Fruit fly (Drosophila melanogaster) whole organism, embryonic: ENCODE measurements around the gene nenya.

Experiments
- C15 ChIP-seq: fragments of 200-800 bp; sonication (Bioruptor generic); IDR thresholded peaks from 3 replicates; pipeline ENCODE4 v1.3.6; 2022; ENCODE audit warnings: missing biosample characterization, missing genetic modification characterization
- CG10462 ChIP-seq: fragments of 200-800 bp; sonication (Bioruptor generic); optimal IDR thresholded peaks from 2 replicates; lab custom pipeline; 2016; ENCODE audit warnings: missing biosample characterization, missing genetic modification characterization
- CG11723 ChIP-seq: fragments of 200-800 bp; sonication (Bioruptor generic); optimal IDR thresholded peaks from 2 replicates; lab custom pipeline; 2017; ENCODE audit warnings: missing biosample characterization, mild to moderate bottlenecking, missing genetic modification characterization
- CG13424 ChIP-seq: fragments of 200-800 bp; sonication (Bioruptor generic); optimal IDR thresholded peaks from 2 replicates; lab custom pipeline; 2019; ENCODE audit warnings: missing biosample characterization, mild to moderate bottlenecking, missing genetic modification characterization, moderate library complexity
- CG13894 ChIP-seq: fragments of 200-800 bp; sonication (Bioruptor generic); optimal IDR thresholded peaks from 3 replicates; lab custom pipeline; 2018; ENCODE audit warnings: missing biosample characterization, mild to moderate bottlenecking, missing genetic modification characterization, moderate library complexity
- CG14050 ChIP-seq: fragments of 200-800 bp; sonication (Bioruptor generic); IDR thresholded peaks from 3 replicates; pipeline ENCODE4 v1.3.6; 2022; ENCODE audit warnings: missing biosample characterization, missing genetic modification characterization
- CG15601 ChIP-seq: fragments of 200-800 bp; sonication (Bioruptor generic); optimal IDR thresholded peaks from 3 replicates; lab custom pipeline; 2019; ENCODE audit warnings: missing biosample characterization, mild to moderate bottlenecking, missing genetic modification characterization, moderate library complexity
- CG1647 ChIP-seq: fragments of 200-800 bp; sonication (Bioruptor generic); optimal IDR thresholded peaks from 3 replicates; lab custom pipeline; 2016; ENCODE audit warnings: missing biosample characterization, missing genetic modification characterization
- CG1792 ChIP-seq: fragments of 200-800 bp; sonication (Bioruptor generic); optimal IDR thresholded peaks from 2 replicates; lab custom pipeline; 2016; ENCODE audit warnings: missing biosample characterization, missing genetic modification characterization
- CG18476 ChIP-seq: fragments of 200-800 bp; sonication (Bioruptor generic); optimal IDR thresholded peaks from 2 replicates; lab custom pipeline; 2016; ENCODE audit warnings: missing biosample characterization, mild to moderate bottlenecking, missing genetic modification characterization
- CG2875 ChIP-seq: fragments of 200-800 bp; sonication (Bioruptor generic); optimal IDR thresholded peaks from 2 replicates; lab custom pipeline; 2017; ENCODE audit warnings: missing biosample characterization, mild to moderate bottlenecking, missing genetic modification characterization, missing genetic modification reagents
- CG7556 ChIP-seq: fragments of 200-800 bp; sonication (Bioruptor generic); optimal IDR thresholded peaks from 2 replicates; lab custom pipeline; 2017; ENCODE audit warnings: missing biosample characterization, mild to moderate bottlenecking, missing genetic modification characterization
- CG8290 ChIP-seq, 3 experiments: fragments of 200-800 bp; sonication (Bioruptor generic); optimal IDR thresholded peaks; 2 replicates each; lab custom pipeline; 2016 to 2019; ENCODE audit warnings: missing biosample characterization in 3 of 3, missing genetic modification characterization in 3 of 3, mild to moderate bottlenecking in 2 of 3, moderate library complexity in 1 of 3
- CG8478 ChIP-seq: fragments of >200 bp; optimal IDR thresholded peaks from 2 replicates; lab custom pipeline; 2018
- CG9932 ChIP-seq: fragments of 200-800 bp; sonication (Bioruptor generic); IDR thresholded peaks from 2 replicates; pipeline ENCODE4 v1.3.6; 2022; ENCODE audit warnings: missing biosample characterization, missing genetic modification characterization
- CrebB ChIP-seq: fragments of 200-800 bp; sonication (Bioruptor generic); optimal IDR thresholded peaks from 3 replicates; lab custom pipeline; 2018; ENCODE audit warnings: missing biosample characterization, mild to moderate bottlenecking, missing genetic modification characterization
- Doc2 ChIP-seq: fragments of 200-800 bp; sonication (Bioruptor generic); IDR thresholded peaks from 2 replicates; pipeline ENCODE4 v1.3.6; 2022; ENCODE audit warnings: missing biosample characterization, missing genetic modification characterization
- Dref ChIP-seq: fragments of 200-800 bp; sonication (Bioruptor generic); IDR thresholded peaks from 2 replicates; pipeline ENCODE4 v1.3.6; 2022; ENCODE audit warnings: missing biosample characterization, missing genetic modification characterization
- E2f2 ChIP-seq: fragments of 200-800 bp; sonication (Bioruptor generic); IDR thresholded peaks from 2 replicates; pipeline ENCODE4 v1.3.6; 2022; ENCODE audit warnings: missing biosample characterization, missing genetic modification characterization
- H2.0 ChIP-seq: fragments of 200-800 bp; sonication (Bioruptor generic); IDR thresholded peaks from 2 replicates; pipeline ENCODE4 v1.3.6; 2022; ENCODE audit warnings: missing biosample characterization, missing genetic modification characterization
- HLH3B ChIP-seq: fragments of 200-800 bp; sonication (Bioruptor generic); IDR thresholded peaks from 2 replicates; pipeline ENCODE4 v1.3.6; 2022; ENCODE audit warnings: missing biosample characterization, missing genetic modification characterization
- HLH54F ChIP-seq: fragments of 200-800 bp; sonication (Bioruptor generic); optimal IDR thresholded peaks from 3 replicates; lab custom pipeline; 2016; ENCODE audit warnings: missing biosample characterization, missing genetic modification characterization
- Hand ChIP-seq: fragments of 200-800 bp; sonication (Bioruptor generic); optimal IDR thresholded peaks from 2 replicates; lab custom pipeline; 2017; ENCODE audit warnings: mild to moderate bottlenecking, missing biosample characterization, missing genetic modification reagents, missing genetic modification characterization
- Hr3 ChIP-seq: fragments of 200-800 bp; sonication (Bioruptor generic); optimal IDR thresholded peaks from 3 replicates; lab custom pipeline; 2016; ENCODE audit warnings: missing biosample characterization, missing genetic modification characterization
- Mrtf ChIP-seq: fragments of 200-800 bp; sonication (Bioruptor generic); IDR thresholded peaks from 3 replicates; pipeline ENCODE4 v1.3.6; 2022; ENCODE audit warnings: missing biosample characterization, missing genetic modification characterization
- Pdp1 ChIP-seq, 2 experiments: fragments of 200-800 bp; sonication (Bioruptor generic); optimal IDR thresholded peaks; 3 replicates each; lab custom pipeline; 2016; ENCODE audit warnings: missing biosample characterization in 2 of 2, missing genetic modification characterization in 2 of 2, mild to moderate bottlenecking in 1 of 2, moderate library complexity in 1 of 2
- Scr ChIP-seq: fragments of 200-800 bp; sonication (Bioruptor generic); IDR thresholded peaks from 2 replicates; pipeline ENCODE4 v1.3.6; 2022; ENCODE audit warnings: missing biosample characterization, missing genetic modification characterization; ENCODE audit not compliant: partially characterized antibody
- Sox102F ChIP-seq: fragments of 200-800 bp; sonication (Bioruptor generic); optimal IDR thresholded peaks from 2 replicates; lab custom pipeline; 2018; ENCODE audit warnings: missing biosample characterization, mild to moderate bottlenecking, missing genetic modification characterization, moderate library complexity
- Sry-β ChIP-seq: fragments of 200-800 bp; sonication (Bioruptor generic); optimal IDR thresholded peaks from 2 replicates; lab custom pipeline; 2018; ENCODE audit warnings: missing biosample characterization, mild to moderate bottlenecking, missing genetic modification characterization, moderate library complexity
- aop ChIP-seq: fragments of 200-800 bp; sonication (Bioruptor generic); IDR thresholded peaks from 2 replicates; pipeline ENCODE4 v1.3.6; 2022; ENCODE audit warnings: missing biosample characterization, missing genetic modification characterization
- ara ChIP-seq: fragments of 200-800 bp; sonication (Bioruptor generic); IDR thresholded peaks from 2 replicates; pipeline ENCODE4 v1.3.6; 2022; ENCODE audit warnings: missing biosample characterization, missing genetic modification characterization
- bigmax ChIP-seq: fragments of 200-800 bp; sonication (Bioruptor generic); optimal IDR thresholded peaks from 2 replicates; lab custom pipeline; 2018; ENCODE audit warnings: missing biosample characterization, mild to moderate bottlenecking, missing genetic modification characterization
- bsh ChIP-seq, 2 experiments: fragments of 200-800 bp; sonication (Bioruptor generic); optimal IDR thresholded peaks; 2 replicates each; lab custom pipeline; 2017 to 2018; ENCODE audit warnings: mild to moderate bottlenecking in 2 of 2, missing biosample characterization in 2 of 2, missing genetic modification characterization in 2 of 2, moderate library complexity in 1 of 2
- caup ChIP-seq: fragments of 200-800 bp; sonication (Bioruptor generic); optimal IDR thresholded peaks from 3 replicates; lab custom pipeline; 2017; ENCODE audit warnings: missing biosample characterization, mild to moderate bottlenecking, missing genetic modification characterization, moderate library complexity; ENCODE audit not compliant: severe bottlenecking
- ewg ChIP-seq: fragments of 200-800 bp; sonication (Bioruptor generic); optimal IDR thresholded peaks from 3 replicates; lab custom pipeline; 2017; ENCODE audit warnings: mild to moderate bottlenecking, missing biosample characterization, missing genetic modification reagents, missing genetic modification characterization
- exex ChIP-seq: fragments of 200-800 bp; sonication (Bioruptor generic); optimal IDR thresholded peaks from 4 replicates; lab custom pipeline; 2018; ENCODE audit warnings: missing biosample characterization, mild to moderate bottlenecking, missing genetic modification characterization, moderate library complexity
- fd96Cb ChIP-seq: fragments of 200-800 bp; sonication (Bioruptor generic); optimal IDR thresholded peaks from 2 replicates; lab custom pipeline; 2018; ENCODE audit warnings: missing biosample characterization, mild to moderate bottlenecking, missing genetic modification characterization, moderate library complexity
- grn ChIP-seq: fragments of 200-800 bp; sonication (Bioruptor generic); optimal IDR thresholded peaks from 3 replicates; lab custom pipeline; 2017; ENCODE audit warnings: missing biosample characterization, missing genetic modification characterization
- jigr1 ChIP-seq: fragments of 200-800 bp; sonication (Bioruptor generic); IDR thresholded peaks from 3 replicates; pipeline ENCODE4 v1.3.6; 2022; ENCODE audit warnings: missing biosample characterization, missing genetic modification characterization
- lmd ChIP-seq: fragments of 200-800 bp; sonication (Bioruptor generic); IDR thresholded peaks from 2 replicates; pipeline ENCODE4 v1.3.6; 2022; ENCODE audit warnings: missing biosample characterization, missing genetic modification characterization
- ranshi ChIP-seq: fragments of 200-800 bp; sonication (Bioruptor generic); IDR thresholded peaks from 2 replicates; pipeline ENCODE4 v1.3.6; 2022; ENCODE audit warnings: missing biosample characterization, missing genetic modification characterization
- scrt ChIP-seq: fragments of 200-800 bp; sonication (Bioruptor generic); optimal IDR thresholded peaks from 2 replicates; lab custom pipeline; 2018; ENCODE audit warnings: missing biosample characterization, mild to moderate bottlenecking, missing genetic modification characterization, moderate library complexity
- sens ChIP-seq: fragments of 200-800 bp; sonication (Bioruptor generic); peaks from one replicate; lab custom pipeline; 2016; ENCODE audit warnings: missing biosample characterization, missing genetic modification characterization
- so ChIP-seq: fragments of 200-800 bp; sonication (Bioruptor generic); IDR thresholded peaks from 3 replicates; pipeline ENCODE4 v1.3.6; 2022; ENCODE audit warnings: missing biosample characterization, missing genetic modification characterization
- sqz ChIP-seq: fragments of 200-800 bp; sonication (Bioruptor generic); optimal IDR thresholded peaks from 3 replicates; lab custom pipeline; 2018; ENCODE audit warnings: missing biosample characterization, mild to moderate bottlenecking, missing genetic modification characterization
- toy ChIP-seq: fragments of 200-800 bp; sonication (Bioruptor generic); IDR thresholded peaks from 2 replicates; pipeline ENCODE4 v1.3.6; 2022; ENCODE audit warnings: missing biosample characterization, missing genetic modification characterization
- ttk ChIP-seq: fragments of 200-800 bp; sonication (Bioruptor generic); IDR thresholded peaks from 2 replicates; pipeline ENCODE4 v2.1.2; 2022; ENCODE audit warnings: missing biosample characterization, missing genetic modification characterization
- vfl ChIP-seq: fragments of 200-800 bp; sonication (Bioruptor generic); optimal IDR thresholded peaks from 2 replicates; lab custom pipeline; 2016; ENCODE audit warnings: missing biosample characterization, missing genetic modification characterization
- vvl ChIP-seq: fragments of 200-800 bp; sonication (Bioruptor generic); IDR thresholded peaks from 2 replicates; pipeline ENCODE4 v1.3.6; 2022; ENCODE audit warnings: missing biosample characterization, missing genetic modification characterization
- zf30C ChIP-seq: fragments of 200-800 bp; sonication (Bioruptor generic); optimal IDR thresholded peaks from 3 replicates; lab custom pipeline; 2018; ENCODE audit warnings: missing biosample characterization, mild to moderate bottlenecking, missing genetic modification characterization

The nenya gene

DNA sequence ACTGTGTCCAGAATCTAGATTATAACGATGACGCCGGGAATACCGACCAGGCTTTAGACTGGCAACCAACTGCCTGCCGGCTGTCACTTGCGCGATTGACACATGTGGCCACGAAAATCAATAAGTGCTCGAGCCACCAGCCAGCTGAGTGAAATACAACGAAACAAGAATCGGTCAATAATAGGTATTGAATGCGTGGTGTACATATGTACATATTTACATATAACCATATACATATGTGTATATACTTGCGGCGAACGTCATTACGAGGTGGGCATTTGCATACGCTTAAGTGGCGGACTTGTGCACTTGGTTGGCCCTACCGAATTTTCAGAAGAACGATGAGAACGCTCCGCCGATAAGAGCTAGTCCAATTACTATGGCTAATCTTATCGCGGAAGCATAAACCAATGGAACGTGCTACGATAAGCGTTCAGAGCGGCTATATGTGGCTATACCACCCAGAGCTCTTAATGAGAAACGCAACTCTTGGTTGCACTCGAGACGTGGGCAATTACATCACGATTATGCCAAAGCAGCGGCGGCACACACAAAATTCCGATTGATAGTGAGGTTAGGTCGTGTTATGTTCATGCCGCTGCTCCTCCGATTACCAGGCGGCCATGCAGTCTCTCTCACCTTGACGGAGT, 18.7 kb upstream of the nenya start (continued):
- TF ChIP-seq ttk (GFP tag; lab: Robert Waterston, UW) (no peak), HLH3B (GFP tag; lab: Robert Waterston, UW) (0 out of 2 replicates have a peak, but pooled peaks have one; percentile 11), Pdp1 (GFP tag; optimal IDR thresholded peaks at IDR 0.05; lab: Kevin White, UChicago) (peak in 1 of 2 experiments; percentile 98), vvl (GFP tag; lab: Robert Waterston, UW) (no peak), ranshi (no peak), exex (tag; lab: Kevin White, UChicago) (peak; percentile 88), fd96Cb (tag; lab: Kevin White, UChicago) (no peak), CG9932 (GFP tag; lab: Robert Waterston, UW) (no peak), CG1792 (GFP tag; lab: Kevin White, UChicago) (no peak), Hr3 (GFP tag; lab: Kevin White, UChicago) (no peak), caup (GFP tag; lab: Kevin White, UChicago) (peak; percentile 7), Sox102F (no peak), Dref (GFP tag; lab: Robert Waterston, UW) (no peak), CG11723 (GFP tag; lab: Kevin White, UChicago) (no peak), sens (GFP tag; lab: Kevin White, UChicago) (peak; percentile 47), CG2875 (GFP tag; lab: Kevin White, UChicago) (peak; percentile 24), Sry-β (GFP tag; lab: Kevin White, UChicago) (no peak), CG18476 (no peak), so (GFP tag; lab: Robert Waterston, UW) (no peak), Mrtf (GFP tag; lab: Robert Waterston, UW) (no peak), CG8290 (GFP tag; optimal IDR thresholded peaks at IDR 0.05; lab: Kevin White, UChicago) (no peak), CG8290 (tag; optimal IDR thresholded peaks at IDR 0.05; lab: Kevin White, UChicago) (peak; percentile 35 to 44), CG14050 (GFP tag; lab: Robert Waterston, UW) (no peak), CG15601 (tag; lab: Kevin White, UChicago) (peak; percentile 77), CG8478 (lab: Kevin White, UChicago) (no peak), H2.0 (no peak), jigr1 (GFP tag; lab: Robert Waterston, UW) (no peak), toy (no peak), bsh (GFP tag; optimal IDR thresholded peaks at IDR 0.05; lab: Kevin White, UChicago) (peak in 1 of 2 experiments; percentile 46), vfl (GFP tag; lab: Kevin White, UChicago) (no peak), Scr (GFP tag; lab: Robert Waterston, UW) (no peak), C15 (no peak), CrebB (no peak), CG1647 (GFP tag; lab: Kevin White, UChicago) (no peak), aop (no peak), Hand (GFP tag; lab: Kevin White, UChicago) (no peak), ara (0 out of 2 replicates have a peak, but pooled peaks have one; percentile 38), E2f2 (GFP tag; lab: Robert Waterston, UW) (peak; percentile 11; the same call in 1 of the 2 replicates), HLH54F (GFP tag; lab: Kevin White, UChicago) (no peak), CG7556 (GFP tag; lab: Kevin White, UChicago) (no peak), bigmax (GFP tag; lab: Kevin White, UChicago) (peak; percentile 91), sqz (GFP tag; lab: Kevin White, UChicago) (no peak), grn (GFP tag; lab: Kevin White, UChicago) (no peak), CG10462 (GFP tag; lab: Kevin White, UChicago) (no peak), ewg (GFP tag; lab: Kevin White, UChicago) (no peak), Doc2 (no peak), lmd (GFP tag; lab: Robert Waterston, UW) (no peak), CG13424 (tag; lab: Kevin White, UChicago) (peak; percentile 2), CG13894 (no peak), scrt (GFP tag; lab: Kevin White, UChicago) (no peak), zf30C (no peak)
